Worm (Caenorhabditis elegans): ENCODE results near the gene fbxa-6.

The fbxa-6 gene

ce11 chrIII:27341-27947 is 24.5 kb upstream of the fbxa-6 start:
- TF ChIP-seq attf-6 (GFP tag; IDR thresholded peaks at IDR 0.05) (no peak), aptf-2 (GFP tag; conservative IDR thresholded peaks at IDR 0.05) (no peak), hmg-20 (GFP tag; IDR thresholded peaks at IDR 0.05) (no peak), F10E7.11 (tag; optimal IDR thresholded peaks at IDR 0.05) (no peak), tlf-1 (GFP tag; optimal IDR thresholded peaks at IDR 0.05) (no peak), K12H6.12 (tag; optimal IDR thresholded peaks at IDR 0.05) (no peak), cebp-1 (GFP tag; IDR thresholded peaks at IDR 0.05) (no peak), cebp-1 (tag; optimal IDR thresholded peaks at IDR 0.05) (no peak), T26A5.8 (tag; optimal IDR thresholded peaks at IDR 0.05) (no peak), ztf-26 (tag; optimal IDR thresholded peaks at IDR 0.05) (no peak), bed-2 (GFP tag; IDR thresholded peaks at IDR 0.05) (no peak), rcor-1 (GFP tag; IDR thresholded peaks at IDR 0.05) (no peak), sea-2 (GFP tag; IDR thresholded peaks at IDR 0.05) (no peak)

- no peak for TF ChIP-seq madf-8 (GFP tag; conservative IDR thresholded peaks at IDR 0.05)
- no peak for TF ChIP-seq F33H1.4 (GFP tag; IDR thresholded peaks at IDR 0.05)
- peak; percentile 74 for TF ChIP-seq K11D2.4 (GFP tag; IDR thresholded peaks at IDR 0.05)
- TF ChIP-seq F22D6.2 (tag; optimal IDR thresholded peaks at IDR 0.05), result no peak
- no peak for TF ChIP-seq sdz-38 (tag; optimal IDR thresholded peaks at IDR 0.05)
- TF ChIP-seq F10E7.11 (tag; optimal IDR thresholded peaks at IDR 0.05), result no peak
- TF ChIP-seq lin-40 (tag; optimal IDR thresholded peaks at IDR 0.05), result peak; percentile 50
- TF ChIP-seq chd-7 (tag; optimal IDR thresholded peaks at IDR 0.05), result peak; percentile 67
- TF ChIP-seq Y53F4B.3 (GFP tag; IDR thresholded peaks at IDR 0.05), result no peak
- peak; percentile 79 for TF ChIP-seq egrh-3 (GFP tag; IDR thresholded peaks at IDR 0.05)
- peak; percentile 22 for TF ChIP-seq attf-5 (GFP tag; optimal IDR thresholded peaks at IDR 0.05)
- TF ChIP-seq hmg-1.2 (GFP tag; IDR thresholded peaks at IDR 0.05), result peak; percentile 64; the same call in 1 of the 2 replicates
- peak; percentile 31 for TF ChIP-seq atf-7 (tag; optimal IDR thresholded peaks at IDR 0.05)
- 0 out of 2 replicates have a peak, but pooled peaks have one; percentile 24 for TF ChIP-seq pbrm-1 (GFP tag; IDR thresholded peaks at IDR 0.05)
- 0 out of 2 replicates have a peak, but pooled peaks have one; percentile 23 for TF ChIP-seq Y56A3A.18 (GFP tag; IDR thresholded peaks at IDR 0.05)
- TF ChIP-seq madf-10 (tag; optimal IDR thresholded peaks at IDR 0.05), result peak; percentile 39
- TF ChIP-seq F55B11.4 (tag; optimal IDR thresholded peaks at IDR 0.05; ENCODE audit: borderline replicate concordance, insufficient read depth), result no peak
- peak; percentile 55; the same call in 1 of the 2 replicates for TF ChIP-seq C06A6.2 (GFP tag; conservative IDR thresholded peaks at IDR 0.05)
- peak; percentile 16 for TF ChIP-seq lin-54 (GFP tag; optimal IDR thresholded peaks at IDR 0.05)
- peak; percentile 67 for TF ChIP-seq mcd-1 (GFP tag; IDR thresholded peaks at IDR 0.05)
- TF ChIP-seq K12H6.12 (tag; optimal IDR thresholded peaks at IDR 0.05), result peak; percentile 42
- peak; percentile 33 for TF ChIP-seq ceh-27 (GFP tag; optimal IDR thresholded peaks at IDR 0.05)
- no peak for TF ChIP-seq attf-3 (GFP tag; conservative IDR thresholded peaks at IDR 0.05)
- no peak for TF ChIP-seq B0336.3 (GFP tag; IDR thresholded peaks at IDR 0.05)
- TF ChIP-seq die-1 (tag; optimal IDR thresholded peaks at IDR 0.05), result no peak
- TF ChIP-seq tlf-1 (GFP tag; optimal IDR thresholded peaks at IDR 0.05), result no peak
- peak; percentile 61; the same call in 1 of the 2 replicates for TF ChIP-seq nfyb-1 (GFP tag; IDR thresholded peaks at IDR 0.05)
- peak; percentile 96 for TF ChIP-seq zfh-2 (GFP tag; conservative IDR thresholded peaks at IDR 0.05)
- TF ChIP-seq lin-26 (GFP tag; IDR thresholded peaks at IDR 0.05), result 0 out of 2 replicates have a peak, but pooled peaks have one; percentile 33
- no peak for TF ChIP-seq F57A8.1 (GFP tag; optimal IDR thresholded peaks at IDR 0.05)
- TF ChIP-seq bed-1 (GFP tag; IDR thresholded peaks at IDR 0.05), result no peak
- TF ChIP-seq ekl-4 (GFP tag; IDR thresholded peaks at IDR 0.05), result no peak
- TF ChIP-seq akir-1 (GFP tag; optimal IDR thresholded peaks at IDR 0.05), result no peak
- TF ChIP-seq tbx-9 (tag; optimal IDR thresholded peaks at IDR 0.05; ENCODE audit: borderline replicate concordance), result no peak
- no peak for TF ChIP-seq egl-44 (GFP tag; IDR thresholded peaks at IDR 0.05)
- peak in 1 of 3 experiments; percentile 42 for TF ChIP-seq lin-35 (GFP tag; optimal IDR thresholded peaks at IDR 0.05)
- TF ChIP-seq efl-1 (GFP tag; optimal IDR thresholded peaks at IDR 0.05), result no peak
Observed at ce11 chrIII:25582-25996, 22.7 kb upstream of the fbxa-6 start.

All from whole organism, young adult.